Fruit fly (Drosophila melanogaster): ENCODE results near the gene CG9254.
A peak's percentile ranks its signal among the peaks of the same experiment; 100 is the strongest.

- TF ChIP-seq CG8478 (optimal IDR thresholded peaks at IDR 0.05) (peak; percentile 18), usp (GFP tag; optimal IDR thresholded peaks at IDR 0.05) (no peak), psq (optimal IDR thresholded peaks at IDR 0.05) (no peak), EcR (GFP tag; optimal IDR thresholded peaks at IDR 0.05) (no peak), pan (optimal IDR thresholded peaks at IDR 0.05) (no peak)
These were observed 43.5 kb upstream of the CG9254 start for dm6 chr2L:13640502-13640949.
